Fruit fly (Drosophila melanogaster): ENCODE data around the gene twin.

twin gene

DNA sequence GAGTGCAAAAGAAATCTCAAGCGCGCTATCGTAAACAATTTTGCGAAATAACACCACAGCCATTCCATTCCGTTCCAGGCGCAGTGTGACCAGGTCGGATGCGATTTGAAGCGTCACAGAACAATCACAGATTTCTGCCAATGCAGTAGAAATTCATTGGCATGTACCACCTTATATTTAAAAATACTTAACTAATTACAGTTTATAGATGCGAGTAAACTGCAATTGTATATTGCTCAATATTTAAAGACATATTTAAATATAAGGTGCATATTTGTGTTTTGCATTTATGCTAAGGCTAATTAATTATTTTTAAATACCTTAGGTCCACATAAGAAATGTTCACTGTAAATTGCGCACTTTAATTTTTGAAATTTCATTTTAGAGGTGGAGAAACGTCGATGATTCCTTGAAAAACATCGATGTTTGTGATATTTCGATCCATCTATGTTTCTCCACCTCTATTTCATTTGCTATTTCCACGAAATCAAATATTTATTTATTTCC, 28.3 kb downstream of the twin start, which contains the start of the genes SMC6 and CG6204 (continued):
- TF ChIP-seq dimm (GFP tag; IDR thresholded peaks at IDR 0.05) (peak; percentile 75), cwo (GFP tag; optimal IDR thresholded peaks at IDR 0.05) (peak; percentile 90), phol (tag; optimal IDR thresholded peaks at IDR 0.05) (peak; percentile 95), Lhr (GFP tag; optimal IDR thresholded peaks at IDR 0.05) (peak; percentile 70), CG2199 (GFP tag; IDR thresholded peaks at IDR 0.05) (peak; percentile 88; the same call in 2 of the 3 replicates), CG6254 (GFP tag; optimal IDR thresholded peaks at IDR 0.05) (peak; percentile 80), sna (GFP tag; IDR thresholded peaks at IDR 0.05; ENCODE audit: partially characterized antibody) (no peak), CG2129 (GFP tag; IDR thresholded peaks at IDR 0.05; ENCODE audit: partially characterized antibody) (no peak), CG16815 (GFP tag; optimal IDR thresholded peaks at IDR 0.05) (peak; percentile 95), D (optimal IDR thresholded peaks at IDR 0.05) (no peak), D (GFP tag; optimal IDR thresholded peaks at IDR 0.05) (peak; percentile 80), Atf-2 (GFP tag; optimal IDR thresholded peaks at IDR 0.05) (peak; percentile 71), row (GFP tag; IDR thresholded peaks at IDR 0.05) (peak; percentile 99), bbx (GFP tag; IDR thresholded peaks at IDR 0.05; ENCODE audit: partially characterized antibody) (peak; percentile 44), CG32767 (GFP tag; IDR thresholded peaks at IDR 0.05) (peak; percentile 89), fd3F (GFP tag; optimal IDR thresholded peaks at IDR 0.05) (peak; percentile 96), slou (GFP tag; optimal IDR thresholded peaks at IDR 0.05) (peak; percentile 86), br (optimal IDR thresholded peaks at IDR 0.05) (no peak), D19B (GFP tag; optimal IDR thresholded peaks at IDR 0.05) (peak; percentile 84), CG3281 (GFP tag; optimal IDR thresholded peaks at IDR 0.05) (peak; percentile 95), grn (GFP tag; optimal IDR thresholded peaks at IDR 0.05) (no peak), dmrt99B (tag; optimal IDR thresholded peaks at IDR 0.05) (peak; percentile 95), Fer1 (GFP tag; optimal IDR thresholded peaks at IDR 0.05) (peak; percentile 93), CG7987 (GFP tag; optimal IDR thresholded peaks at IDR 0.05) (peak; percentile 72), CG30020 (tag; optimal IDR thresholded peaks at IDR 0.05) (peak; percentile 84), Myb (GFP tag; optimal IDR thresholded peaks at IDR 0.05) (peak; percentile 62), maf-S (GFP tag; optimal IDR thresholded peaks at IDR 0.05) (peak; percentile 85), Ravus (GFP tag; IDR thresholded peaks at IDR 0.05) (peak; percentile 90), CG10654 (GFP tag; optimal IDR thresholded peaks at IDR 0.05) (peak; percentile 88), PHDP (tag; optimal IDR thresholded peaks at IDR 0.05) (peak; percentile 96), Adf1 (GFP tag; IDR thresholded peaks at IDR 0.05) (peak; percentile 74), CG34224 (GFP tag; IDR thresholded peaks at IDR 0.05; ENCODE audit: partially characterized antibody) (0 out of 3 replicates have a peak, but pooled peaks have one; percentile 23), Sry-β (GFP tag; optimal IDR thresholded peaks at IDR 0.05) (peak; percentile 17), rib (GFP tag; IDR thresholded peaks at IDR 0.05) (peak; percentile 90), CG12104 (GFP tag; optimal IDR thresholded peaks at IDR 0.05) (peak; percentile 83), CG12659 (GFP tag; optimal IDR thresholded peaks at IDR 0.05) (peak; percentile 96), CG7745 (tag; optimal IDR thresholded peaks at IDR 0.05) (peak; percentile 63), Chrac-16 (GFP tag; optimal IDR thresholded peaks at IDR 0.05) (peak; percentile 94), disco-r (GFP tag; optimal IDR thresholded peaks at IDR 0.05) (peak; percentile 53), pum (GFP tag; optimal IDR thresholded peaks at IDR 0.05) (peak; percentile 83), Rx (GFP tag; IDR thresholded peaks at IDR 0.05) (peak; percentile 89), luna (GFP tag; optimal IDR thresholded peaks at IDR 0.05) (peak; percentile 53), CG10543 (GFP tag; optimal IDR thresholded peaks at IDR 0.05) (peak; percentile 91), CG8478 (optimal IDR thresholded peaks at IDR 0.05) (no peak), CG15073 (GFP tag; optimal IDR thresholded peaks at IDR 0.05) (peak; percentile 62), Taf1 (GFP tag; IDR thresholded peaks at IDR 0.05) (peak; percentile 90), amos (GFP tag; IDR thresholded peaks at IDR 0.05; ENCODE audit: partially characterized antibody) (peak; percentile 60; the same call in 1 of the 2 replicates), CG3726 (GFP tag; IDR thresholded peaks at IDR 0.05) (peak; percentile 86), Opbp (GFP tag; IDR thresholded peaks at IDR 0.05; ENCODE audit: partially characterized antibody) (no peak), Kr (GFP tag; optimal IDR thresholded peaks at IDR 0.05) (no peak), Ets97D (GFP tag; optimal IDR thresholded peaks at IDR 0.05) (peak; percentile 52)
